Worm (Caenorhabditis elegans) whole organism, midembryonic: ENCODE data around the gene crb-1.

ENCODE experiments used
- T22C8.4 ChIP-seq: fragments of 200-800 bp; sonication (Bioruptor generic); IDR thresholded peaks from 2 replicates; pipeline ENCODE4 v1.3.6; 2022; ENCODE audit warnings: missing genetic modification characterization, missing compliant biosample characterization
- cog-1 ChIP-seq: sonication (generic microtip); optimal IDR thresholded peaks from 2 replicates; lab custom pipeline; 2016; ENCODE audit warnings: missing genetic modification characterization, missing compliant biosample characterization
- flt-1 ChIP-seq: fragments of 200-800 bp; sonication (Bioruptor generic); IDR thresholded peaks from 2 replicates; pipeline ENCODE4 v1.3.6; 2022; ENCODE audit warnings: missing genetic modification characterization, missing compliant biosample characterization
- klf-2 ChIP-seq: fragments of 200-800 bp; sonication (Bioruptor generic); conservative IDR thresholded peaks from 2 replicates; pipeline ENCODE4 v1.3.6; 2022; ENCODE audit warnings: missing genetic modification reagents, missing genetic modification characterization, missing compliant biosample characterization
- med-1 ChIP-seq: sonication (generic microtip); optimal IDR thresholded peaks from 2 replicates; lab custom pipeline; 2017; ENCODE audit warnings: missing genetic modification characterization, mild to moderate bottlenecking, missing compliant biosample characterization, antibody characterized with exemption, missing genetic modification reagents; ENCODE audit not compliant: insufficient read depth
- ref-1 ChIP-seq: fragments of 200-800 bp; sonication (Bioruptor generic); conservative IDR thresholded peaks from 2 replicates; pipeline ENCODE4 v1.3.6; 2022; ENCODE audit warnings: missing genetic modification reagents, missing genetic modification characterization, missing compliant biosample characterization
- tab-1 ChIP-seq: fragments of 200-800 bp; sonication (Bioruptor generic); IDR thresholded peaks from 2 replicates; pipeline ENCODE4 v1.3.6; 2022; ENCODE audit warnings: missing genetic modification characterization, missing compliant biosample characterization
- ztf-23 ChIP-seq: fragments of 200-800 bp; sonication (Bioruptor generic); IDR thresholded peaks from 2 replicates; pipeline ENCODE4 v1.3.6; 2022; ENCODE audit warnings: missing genetic modification reagents, missing genetic modification characterization, missing compliant biosample characterization
- ztf-29 ChIP-seq: fragments of 200-800 bp; sonication (Bioruptor generic); IDR thresholded peaks from 2 replicates; pipeline ENCODE4 v1.3.6; 2022; ENCODE audit warnings: missing genetic modification reagents, missing genetic modification characterization, missing compliant biosample characterization

crb-1 gene

ce11 chrX:17390531-17390930 lies 23.3 kb downstream of the crb-1 start:
- no peak for TF ChIP-seq flt-1 (GFP tag; lab: Robert Waterston, UW)
- TF ChIP-seq tab-1 (GFP tag; lab: Robert Waterston, UW) = no peak
- TF ChIP-seq ztf-29 (GFP tag; lab: Robert Waterston, UW) = no peak
- TF ChIP-seq ref-1 = no peak
- TF ChIP-seq med-1 (GFP tag; lab: Kevin White, UChicago) = no peak
- TF ChIP-seq cog-1 = no peak
- TF ChIP-seq ztf-23 = no peak
- no peak for TF ChIP-seq klf-2 (GFP tag; lab: Robert Waterston, UW)
- no peak for TF ChIP-seq T22C8.4

ce11 chrX:17386130-17386529 lies 27.7 kb downstream of the crb-1 start:
- TF ChIP-seq ztf-23 = no peak
- no peak for TF ChIP-seq med-1 (GFP tag; lab: Kevin White, UChicago)
- no peak for TF ChIP-seq flt-1 (GFP tag; lab: Robert Waterston, UW)
- TF ChIP-seq tab-1 (GFP tag; lab: Robert Waterston, UW) = no peak
- TF ChIP-seq ztf-29 (GFP tag; lab: Robert Waterston, UW) = no peak
- TF ChIP-seq ref-1 = no peak
- no peak for TF ChIP-seq klf-2 (GFP tag; lab: Robert Waterston, UW)
- TF ChIP-seq cog-1 = no peak
- TF ChIP-seq T22C8.4 = no peak

DNA sequence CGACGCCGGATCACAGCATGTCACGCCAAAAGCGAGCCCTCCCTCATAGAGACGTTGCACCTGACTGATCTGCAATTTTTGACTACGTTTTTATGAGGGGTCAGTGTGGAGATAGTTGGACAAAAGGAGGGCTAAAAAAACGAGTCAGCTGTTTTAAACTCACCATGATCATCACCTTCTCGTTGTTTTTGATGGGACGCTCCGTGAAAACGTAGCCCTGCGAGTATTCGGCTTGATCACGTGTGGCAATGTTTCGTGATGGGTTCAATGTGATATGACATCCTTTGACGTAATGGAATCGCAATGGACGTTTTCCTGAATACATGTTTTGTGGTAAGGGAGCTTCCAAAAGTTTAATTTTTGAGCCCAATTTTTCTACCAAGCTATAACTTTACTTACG lies 28.7 kb downstream of the crb-1 start:
- no peak for TF ChIP-seq T22C8.4
- TF ChIP-seq ztf-29 (GFP tag; lab: Robert Waterston, UW) = no peak
- no peak for TF ChIP-seq flt-1 (GFP tag; lab: Robert Waterston, UW)
- no peak for TF ChIP-seq ref-1
- TF ChIP-seq klf-2 (GFP tag; lab: Robert Waterston, UW) = no peak
- no peak for TF ChIP-seq med-1 (GFP tag; lab: Kevin White, UChicago)
- TF ChIP-seq cog-1 = no peak
- no peak for TF ChIP-seq tab-1 (GFP tag; lab: Robert Waterston, UW)
- no peak for TF ChIP-seq ztf-23

DNA sequence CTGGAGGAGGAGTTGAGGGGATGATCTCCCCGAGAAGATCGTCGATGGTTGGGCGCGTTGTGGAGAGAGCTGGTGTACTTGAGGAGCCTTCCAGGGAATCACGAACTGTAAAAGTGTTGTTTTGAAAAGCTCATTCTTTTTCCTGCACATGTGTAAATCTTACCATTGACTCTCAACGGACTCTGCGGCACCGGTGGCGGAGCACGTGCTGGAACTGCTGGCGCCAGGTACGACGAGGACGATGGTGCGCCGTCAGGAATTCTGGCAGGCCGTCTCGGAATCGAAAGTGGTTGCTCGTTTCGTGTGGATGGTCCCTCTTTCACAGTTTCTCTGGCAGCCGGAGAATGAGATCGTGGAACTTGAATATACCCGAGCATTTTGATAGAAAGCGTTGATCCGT lies 29.5 kb downstream of the crb-1 start:
- TF ChIP-seq ztf-23 = no peak

DNA sequence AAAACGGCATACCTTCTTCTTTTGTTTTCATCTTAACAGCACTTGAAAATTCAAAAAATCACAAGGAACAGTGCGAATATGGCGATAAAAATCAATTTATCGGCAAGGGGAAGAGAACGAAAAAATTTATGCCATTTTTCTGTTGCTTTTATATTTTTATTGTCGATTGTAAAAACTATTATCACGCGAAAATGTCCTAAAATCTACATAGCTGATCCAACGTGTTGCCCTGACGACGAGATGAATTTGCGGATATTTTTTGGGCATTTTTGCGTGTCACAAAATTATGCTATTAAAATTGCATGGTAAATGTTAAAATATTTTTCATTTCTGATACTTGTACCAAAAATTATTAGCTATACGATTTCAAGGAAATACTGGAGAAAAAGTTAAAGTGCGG lies 31.8 kb downstream of the crb-1 start, which contains the start of gene F10D7.4:
Gene F10D7.4, minus strand, starts transcription at position 101 of the 400 bp plus-strand sequence.
- no peak for TF ChIP-seq cog-1
- no peak for TF ChIP-seq ref-1
- TF ChIP-seq ztf-23 = no peak
- TF ChIP-seq T22C8.4 = no peak
- TF ChIP-seq ztf-29 (GFP tag; lab: Robert Waterston, UW) = no peak
- no peak for TF ChIP-seq tab-1 (GFP tag; lab: Robert Waterston, UW)
- no peak for TF ChIP-seq flt-1 (GFP tag; lab: Robert Waterston, UW)
- no peak for TF ChIP-seq klf-2 (GFP tag; lab: Robert Waterston, UW)
- no peak for TF ChIP-seq med-1 (GFP tag; lab: Kevin White, UChicago)

ce11 chrX:17379675-17380074 lies 34.1 kb downstream of the crb-1 start, which contains the start of gene F10D7.10:
TSS of gene F10D7.10 (minus strand) at chrX:17379775.
- TF ChIP-seq klf-2 (GFP tag; lab: Robert Waterston, UW) = no peak
- TF ChIP-seq tab-1 (GFP tag; lab: Robert Waterston, UW) = no peak
- no peak for TF ChIP-seq med-1 (GFP tag; lab: Kevin White, UChicago)
- TF ChIP-seq T22C8.4 = no peak
- TF ChIP-seq flt-1 (GFP tag; lab: Robert Waterston, UW) = no peak
- no peak for TF ChIP-seq ztf-29 (GFP tag; lab: Robert Waterston, UW)
- no peak for TF ChIP-seq ztf-23
- no peak for TF ChIP-seq cog-1
- TF ChIP-seq ref-1 = no peak

- TF ChIP-seq cog-1 (no peak), ztf-29 (GFP tag; lab: Robert Waterston, UW) (no peak)
Measured at ce11 chrX:17378996-17379395, 34.8 kb downstream of the crb-1 start.

- TF ChIP-seq ref-1 (no peak), ztf-29 (GFP tag; lab: Robert Waterston, UW) (no peak), flt-1 (GFP tag; lab: Robert Waterston, UW) (no peak), cog-1 (no peak), T22C8.4 (no peak)
Measured at ce11 chrX:17375877-17376276, 37.9 kb downstream of the crb-1 start.

DNA sequence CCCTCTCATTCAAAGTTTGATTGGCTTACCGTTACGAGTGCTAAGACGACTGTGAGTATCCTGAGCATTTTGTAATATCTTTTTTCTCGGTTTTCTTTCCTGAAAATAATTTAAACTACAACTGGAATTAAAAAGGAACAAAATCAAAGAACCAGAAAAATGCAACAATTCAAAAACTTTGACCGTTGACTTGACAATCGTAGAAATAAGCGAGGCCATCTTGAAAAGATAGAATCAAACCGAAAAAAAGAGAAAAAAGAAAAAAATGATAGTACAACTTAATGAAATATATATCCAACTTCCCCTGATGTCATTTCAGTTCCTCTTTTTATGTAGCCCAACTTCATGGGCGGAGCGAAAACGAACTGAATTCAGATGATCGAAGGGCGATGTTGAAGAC lies 39.3 kb downstream of the crb-1 start, which contains the start of gene F10D7.3:
Gene F10D7.3, minus strand, starts transcription at position 101 of the 400 bp plus-strand sequence.
- TF ChIP-seq flt-1 (GFP tag; lab: Robert Waterston, UW) = no peak
- no peak for TF ChIP-seq klf-2 (GFP tag; lab: Robert Waterston, UW)
- TF ChIP-seq ztf-29 (GFP tag; lab: Robert Waterston, UW) = no peak
- no peak for TF ChIP-seq tab-1 (GFP tag; lab: Robert Waterston, UW)
- no peak for TF ChIP-seq T22C8.4
- no peak for TF ChIP-seq med-1 (GFP tag; lab: Kevin White, UChicago)
- TF ChIP-seq ref-1 = no peak
- no peak for TF ChIP-seq cog-1
- TF ChIP-seq ztf-23 = no peak

ce11 chrX:17373955-17374354 lies 39.9 kb downstream of the crb-1 start:
- TF ChIP-seq ztf-23 (no peak), klf-2 (GFP tag; lab: Robert Waterston, UW) (no peak), T22C8.4 (no peak), tab-1 (GFP tag; lab: Robert Waterston, UW) (no peak), cog-1 (no peak), ref-1 (no peak), flt-1 (GFP tag; lab: Robert Waterston, UW) (no peak), med-1 (GFP tag; lab: Kevin White, UChicago) (no peak), ztf-29 (GFP tag; lab: Robert Waterston, UW) (no peak)

ce11 chrX:17369514-17369913 lies 44.3 kb downstream of the crb-1 start:
- TF ChIP-seq T22C8.4 (no peak), ztf-29 (GFP tag; lab: Robert Waterston, UW) (no peak), med-1 (GFP tag; lab: Kevin White, UChicago) (no peak), tab-1 (GFP tag; lab: Robert Waterston, UW) (no peak), ztf-23 (no peak), ref-1 (no peak), flt-1 (GFP tag; lab: Robert Waterston, UW) (no peak), cog-1 (no peak), klf-2 (GFP tag; lab: Robert Waterston, UW) (no peak)
